Fruit fly (Drosophila melanogaster): ENCODE measurements around the gene Muc18B.

Gene Muc18B

dm6 chrX:19172955-19173354 lies 42.4 kb upstream of the Muc18B start (continued):
- TF ChIP-seq CG10631 (GFP tag; optimal IDR thresholded peaks at IDR 0.05) (peak; percentile 46), CG7368 (GFP tag; optimal IDR thresholded peaks at IDR 0.05) (no peak), Blimp-1 (GFP tag; optimal IDR thresholded peaks at IDR 0.05) (no peak), salr (GFP tag; optimal IDR thresholded peaks at IDR 0.05) (peak; percentile 20 to 31), Sox102F (GFP tag; optimal IDR thresholded peaks at IDR 0.05) (no peak), lz (GFP tag; optimal IDR thresholded peaks at IDR 0.05) (peak; percentile 16), Ets21C (GFP tag; optimal IDR thresholded peaks at IDR 0.05) (no peak)

DNA sequence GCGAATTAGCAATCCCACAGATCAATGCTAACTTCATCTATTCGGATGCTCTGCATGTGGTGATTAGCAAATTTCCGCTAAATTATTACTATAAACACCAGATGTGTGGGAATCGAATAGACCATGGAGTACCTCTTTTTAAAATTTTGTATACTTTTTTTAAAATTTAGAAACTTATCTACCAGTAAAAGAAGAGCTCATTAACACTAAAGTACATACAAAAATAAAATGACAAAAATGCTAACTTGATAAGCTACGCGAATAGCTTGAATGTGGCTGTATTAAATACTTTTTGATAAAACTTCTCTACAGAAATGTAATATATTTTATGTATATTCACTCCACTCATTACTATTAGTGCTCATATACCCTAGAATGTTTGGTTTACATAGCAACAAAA lies 41.2 kb upstream of the Muc18B start:
- TF ChIP-seq topi (GFP tag; optimal IDR thresholded peaks at IDR 0.05) (no peak), CG9139 (GFP tag; optimal IDR thresholded peaks at IDR 0.05) (no peak), svp (GFP tag) (peak; percentile 13), fd85E (GFP tag; optimal IDR thresholded peaks at IDR 0.05) (no peak), Eip78C (GFP tag) (peak; percentile 36), Blimp-1 (GFP tag; optimal IDR thresholded peaks at IDR 0.05) (no peak), Ets96B (tag; optimal IDR thresholded peaks at IDR 0.05) (no peak)

DNA sequence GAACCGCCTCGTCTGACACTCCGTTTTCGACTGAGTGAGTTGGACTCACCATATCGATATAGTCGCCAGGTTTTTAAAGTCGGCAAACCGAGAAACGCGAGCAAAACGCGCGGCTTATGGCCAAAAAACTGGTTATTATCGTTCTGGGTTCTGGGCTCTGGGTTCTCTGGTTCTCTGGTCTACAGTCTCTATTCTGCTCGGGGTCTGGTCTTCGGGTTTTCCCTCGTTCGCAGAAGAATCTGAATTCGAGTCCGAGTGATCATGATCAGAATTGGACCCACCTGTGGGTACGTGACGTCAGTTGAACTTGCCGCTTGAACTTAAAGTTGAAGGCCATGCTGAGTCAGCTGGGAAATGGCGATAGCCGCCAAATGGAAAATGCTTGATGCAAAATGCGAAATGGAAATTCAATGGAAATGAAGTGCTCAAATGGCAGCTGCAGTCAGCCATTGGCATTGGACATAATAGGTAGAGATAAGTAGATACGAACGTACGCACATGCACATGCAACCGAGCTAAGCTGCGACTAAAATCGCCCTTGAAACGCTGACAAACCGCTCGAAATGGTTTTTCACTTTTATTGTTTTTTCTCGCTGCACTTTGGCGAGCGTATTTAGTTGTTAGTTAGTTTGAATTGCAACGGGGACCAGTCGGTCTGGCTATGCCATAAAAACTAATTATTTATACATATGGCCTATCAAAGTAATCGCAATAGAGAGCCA lies 40.3 kb upstream of the Muc18B start, which contains the start of gene CG33939:
TSS of gene CG33939 (minus strand) at position 51 of the 722 bp plus-strand sequence.
- TF ChIP-seq CG6854 (GFP tag; optimal IDR thresholded peaks at IDR 0.05) (peak; percentile 7), CG11294 (GFP tag; IDR thresholded peaks at IDR 0.05) (no peak), svp (GFP tag) (no peak), Eip78C (GFP tag) (peak; percentile 33), ss (GFP tag; optimal IDR thresholded peaks at IDR 0.05) (peak in 1 of 2 experiments; percentile 9)

DNA sequence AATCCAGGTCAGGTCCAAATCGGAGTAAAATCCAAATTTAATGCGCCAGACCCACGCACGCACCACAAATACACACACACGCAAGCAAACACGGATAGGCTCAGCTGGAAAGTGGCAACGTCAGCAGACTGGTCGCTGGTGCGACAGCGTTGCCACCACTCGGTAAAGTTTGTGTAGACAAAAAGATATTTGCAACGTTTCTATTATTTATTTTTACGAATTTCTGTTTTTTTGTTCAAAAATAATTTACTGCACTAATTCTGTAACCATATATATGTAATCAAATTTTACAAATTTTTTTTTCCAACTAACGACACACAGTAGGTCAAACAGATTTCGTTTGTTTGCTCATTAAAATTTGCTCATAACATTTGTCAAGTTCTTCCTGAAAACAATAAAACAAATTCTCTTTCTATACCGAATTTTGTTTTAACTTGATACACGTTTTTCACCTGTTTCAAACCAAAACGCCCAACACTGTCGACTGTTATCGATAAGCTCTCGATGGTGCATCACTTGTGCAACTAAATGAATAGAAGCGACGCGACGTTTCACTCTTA lies 35.5 kb upstream of the Muc18B start, which contains the start of the genes CG7556 and CG7453:
TSS of gene CG7556 (minus strand) at position 135 of the 560 bp plus-strand sequence.
TSS of gene CG7453 (plus strand) at position 478 of the 560 bp plus-strand sequence.
- no peak for TF ChIP-seq CG6808 (GFP tag; optimal IDR thresholded peaks at IDR 0.05)
- TF ChIP-seq Sox102F (GFP tag; optimal IDR thresholded peaks at IDR 0.05): peak; percentile 61
- TF ChIP-seq topi (GFP tag; optimal IDR thresholded peaks at IDR 0.05): peak; percentile 81
- peak; percentile 67 for TF ChIP-seq CG34406 (GFP tag; optimal IDR thresholded peaks at IDR 0.05)
- TF ChIP-seq ss (GFP tag; optimal IDR thresholded peaks at IDR 0.05): peak in 1 of 2 experiments; percentile 54
- TF ChIP-seq CG32006 (GFP tag; optimal IDR thresholded peaks at IDR 0.05): peak; percentile 80
- TF ChIP-seq acj6 (GFP tag; optimal IDR thresholded peaks at IDR 0.05): peak; percentile 80
- TF ChIP-seq CG6854 (GFP tag; optimal IDR thresholded peaks at IDR 0.05): no peak
- peak; percentile 67 for TF ChIP-seq CG3919 (GFP tag; optimal IDR thresholded peaks at IDR 0.05)
- peak; percentile 85 for TF ChIP-seq pdm3 (GFP tag; optimal IDR thresholded peaks at IDR 0.05)
- peak; percentile 76 for TF ChIP-seq Ets21C (GFP tag; optimal IDR thresholded peaks at IDR 0.05)
- TF ChIP-seq Lpt (GFP tag; optimal IDR thresholded peaks at IDR 0.05): peak; percentile 56
- TF ChIP-seq svp (GFP tag): peak; percentile 78
- peak; percentile 62 for TF ChIP-seq fd59A (GFP tag; optimal IDR thresholded peaks at IDR 0.05)
- TF ChIP-seq Hr4 (GFP tag; optimal IDR thresholded peaks at IDR 0.05): peak; percentile 80
- TF ChIP-seq Eip78C (GFP tag): peak; percentile 83
- TF ChIP-seq Gug (GFP tag; IDR thresholded peaks at IDR 0.05): peak; percentile 56; the same call in 1 of the 2 replicates
- peak; percentile 81 for TF ChIP-seq Smox (GFP tag; optimal IDR thresholded peaks at IDR 0.05)
- peak; percentile 57; the same call in 2 of the 3 replicates for TF ChIP-seq CG6163 (GFP tag; IDR thresholded peaks at IDR 0.05)
- TF ChIP-seq CG15336 (GFP tag; IDR thresholded peaks at IDR 0.05): peak; percentile 47; the same call in 1 of the 2 replicates
- TF ChIP-seq CG6792 (GFP tag; optimal IDR thresholded peaks at IDR 0.05): peak; percentile 68
- no peak for TF ChIP-seq CG16779 (tag; optimal IDR thresholded peaks at IDR 0.05)
- peak; percentile 56 to 73 for TF ChIP-seq salr (GFP tag; optimal IDR thresholded peaks at IDR 0.05)
- peak; percentile 66 for TF ChIP-seq CG3032 (tag; optimal IDR thresholded peaks at IDR 0.05)
- TF ChIP-seq CG8119 (GFP tag; IDR thresholded peaks at IDR 0.05): peak; percentile 53; the same call in 2 of the 3 replicates
- peak; percentile 85 for TF ChIP-seq lz (GFP tag; optimal IDR thresholded peaks at IDR 0.05)
- TF ChIP-seq CG11762 (GFP tag; optimal IDR thresholded peaks at IDR 0.05; ENCODE audit: insufficient read depth): peak; percentile 40
- peak; percentile 76 for TF ChIP-seq cyc (GFP tag; optimal IDR thresholded peaks at IDR 0.05)
- TF ChIP-seq CG8319 (GFP tag; optimal IDR thresholded peaks at IDR 0.05): peak; percentile 54
- TF ChIP-seq CG31627 (GFP tag; optimal IDR thresholded peaks at IDR 0.05): peak; percentile 82
- no peak for TF ChIP-seq fd85E (GFP tag; optimal IDR thresholded peaks at IDR 0.05)
- TF ChIP-seq dsx (GFP tag; optimal IDR thresholded peaks at IDR 0.05; ENCODE audit: poor library complexity, severe bottlenecking): peak; percentile 45
- TF ChIP-seq CG6276 (GFP tag; optimal IDR thresholded peaks at IDR 0.05): peak; percentile 29
- peak; percentile 61 for TF ChIP-seq CG10669 (GFP tag; optimal IDR thresholded peaks at IDR 0.05)
- peak; percentile 80 for TF ChIP-seq Sox14 (GFP tag; optimal IDR thresholded peaks at IDR 0.05)
- peak; percentile 76 for TF ChIP-seq Eip75B (GFP tag; optimal IDR thresholded peaks at IDR 0.05)
